Fruit fly (Drosophila melanogaster) whole organism, pupa: ENCODE measurements around the gene CG6908.

Source experiments
- CG10348 ChIP-seq: fragments of 200-800 bp; sonication (Bioruptor generic); IDR thresholded peaks from 2 replicates; pipeline ENCODE4 v1.3.6; 2022; ENCODE audit warnings: missing biosample characterization, missing genetic modification characterization
- CG12605 ChIP-seq: fragments of 200-800 bp; sonication (Bioruptor generic); IDR thresholded peaks from 2 replicates; pipeline ENCODE4 v1.3.6; 2022; ENCODE audit warnings: missing biosample characterization, missing genetic modification characterization
- CG13204 ChIP-seq: fragments of 200-800 bp; sonication (Bioruptor generic); optimal IDR thresholded peaks from 2 replicates; lab custom pipeline; 2018; ENCODE audit warnings: missing biosample characterization, mild to moderate bottlenecking, missing genetic modification characterization, moderate library complexity
- CG14655 ChIP-seq: fragments of 200-800 bp; sonication (Bioruptor generic); optimal IDR thresholded peaks from 3 replicates; lab custom pipeline; 2017; ENCODE audit warnings: mild to moderate bottlenecking, missing biosample characterization, missing genetic modification reagents, missing genetic modification characterization
- CG15710 ChIP-seq: fragments of 200-800 bp; sonication (Bioruptor generic); optimal IDR thresholded peaks from 2 replicates; lab custom pipeline; 2018; ENCODE audit warnings: missing biosample characterization, mild to moderate bottlenecking, missing genetic modification characterization, moderate library complexity
- CG17806 ChIP-seq: fragments of 200-800 bp; sonication (Bioruptor generic); optimal IDR thresholded peaks from 2 replicates; lab custom pipeline; 2018; ENCODE audit warnings: missing biosample characterization, mild to moderate bottlenecking, missing genetic modification characterization, moderate library complexity
- CG32121 ChIP-seq: fragments of 200-800 bp; sonication (Bioruptor generic); IDR thresholded peaks from 2 replicates; pipeline ENCODE4 v1.3.6; 2022; ENCODE audit warnings: missing biosample characterization, missing genetic modification characterization
- CG34367 ChIP-seq: fragments of 200-800 bp; sonication (Bioruptor generic); optimal IDR thresholded peaks from 2 replicates; lab custom pipeline; 2018; ENCODE audit warnings: missing biosample characterization, mild to moderate bottlenecking, missing genetic modification characterization
- CG4496 ChIP-seq: fragments of 200-800 bp; sonication (Bioruptor generic); IDR thresholded peaks from 3 replicates; pipeline ENCODE4 v1.3.6; 2022; ENCODE audit warnings: missing biosample characterization, missing genetic modification characterization
- CG8159 ChIP-seq: fragments of 200-800 bp; sonication (Bioruptor generic); optimal IDR thresholded peaks from 3 replicates; lab custom pipeline; 2018; ENCODE audit warnings: missing biosample characterization, mild to moderate bottlenecking, missing genetic modification characterization, moderate library complexity
- CG8301 ChIP-seq: fragments of 200-800 bp; sonication (Bioruptor generic); optimal IDR thresholded peaks from 2 replicates; lab custom pipeline; 2018; ENCODE audit warnings: missing biosample characterization, mild to moderate bottlenecking, missing genetic modification characterization
- CG9948 ChIP-seq: fragments of 200-800 bp; sonication (Bioruptor generic); optimal IDR thresholded peaks from 2 replicates; lab custom pipeline; 2018; ENCODE audit warnings: missing biosample characterization, mild to moderate bottlenecking, missing genetic modification characterization, moderate library complexity
- D1 ChIP-seq: fragments of 200-800 bp; sonication (Bioruptor generic); optimal IDR thresholded peaks from 2 replicates; lab custom pipeline; 2018; ENCODE audit warnings: missing biosample characterization, mild to moderate bottlenecking, missing genetic modification characterization, moderate library complexity
- EcR ChIP-seq: fragments of 200-800 bp; sonication (Bioruptor generic); optimal IDR thresholded peaks from 3 replicates; lab custom pipeline; 2019; ENCODE audit warnings: missing biosample characterization, missing genetic modification characterization, mild to moderate bottlenecking, moderate library complexity, missing genetic modification reagents
- Ets98B ChIP-seq: fragments of 200-800 bp; sonication (Bioruptor generic); IDR thresholded peaks from 2 replicates; pipeline ENCODE4 v1.3.6; 2022; ENCODE audit warnings: missing biosample characterization, missing genetic modification characterization
- Pif1A ChIP-seq: fragments of 200-800 bp; sonication (Bioruptor generic); optimal IDR thresholded peaks from 3 replicates; lab custom pipeline; 2016; ENCODE audit warnings: missing biosample characterization, missing genetic modification characterization
- Pif1B ChIP-seq: fragments of 200-800 bp; sonication (Bioruptor generic); optimal IDR thresholded peaks from 3 replicates; lab custom pipeline; 2016; ENCODE audit warnings: missing biosample characterization, missing genetic modification characterization
- Snoo ChIP-seq: fragments of 200-800 bp; sonication (Bioruptor generic); optimal IDR thresholded peaks from 3 replicates; lab custom pipeline; 2017; ENCODE audit warnings: missing biosample characterization, mild to moderate bottlenecking, missing genetic modification characterization, inconsistent platforms
- fd96Ca ChIP-seq: fragments of 200-800 bp; sonication (Bioruptor generic); IDR thresholded peaks from 3 replicates; pipeline ENCODE4 v1.3.6; 2022; ENCODE audit warnings: missing biosample characterization, missing genetic modification characterization
- gl ChIP-seq: fragments of 200-800 bp; sonication (Bioruptor generic); optimal IDR thresholded peaks from 2 replicates; lab custom pipeline; 2018; ENCODE audit warnings: missing biosample characterization, mild to moderate bottlenecking, missing genetic modification characterization
- rn ChIP-seq: fragments of 200-800 bp; sonication (Bioruptor generic); IDR thresholded peaks from 2 replicates; pipeline ENCODE4 v1.3.6; 2022; ENCODE audit warnings: missing biosample characterization, missing genetic modification characterization

Gene CG6908

dm6 chr3R:11683675-11684074, 6.2 kb downstream of the CG6908 start:
- TF ChIP-seq fd96Ca (GFP tag; lab: Robert Waterston, UW): no peak
- TF ChIP-seq gl: no peak
- TF ChIP-seq CG4496: no peak
- no peak for TF ChIP-seq CG8159 (tag; lab: Kevin White, UChicago)
- TF ChIP-seq Pif1B (GFP tag; lab: Kevin White, UChicago): no peak
- no peak for TF ChIP-seq rn
- TF ChIP-seq, all 21 proteins: peak for 0

- TF ChIP-seq EcR (GFP tag; lab: Kevin White, UChicago) (peak; percentile 9), gl (no peak)
Measured at dm6 chr3R:11679513-11679912, 10.3 kb downstream of the CG6908 start, which contains the start of the genes Taf12 and Ho. Gene Taf12 (minus strand): TSS chr3R:11679690. Gene Ho (plus strand): TSS chr3R:11679743.

dm6 chr3R:11678016-11678415, 11.8 kb downstream of the CG6908 start, which contains the start of gene CG18476:
Gene CG18476 (minus strand): TSS chr3R:11678116.
- TF ChIP-seq fd96Ca (GFP tag; lab: Robert Waterston, UW) (no peak), CG17806 (tag; lab: Kevin White, UChicago) (peak; percentile 96), Snoo (tag; lab: Kevin White, UChicago) (peak; percentile 91), CG14655 (GFP tag; lab: Kevin White, UChicago) (peak; percentile 92), EcR (GFP tag; lab: Kevin White, UChicago) (no peak), CG4496 (peak; percentile 97), CG8159 (tag; lab: Kevin White, UChicago) (peak; percentile 95), gl (peak; percentile 83), Pif1A (GFP tag; lab: Kevin White, UChicago) (no peak), CG9948 (tag; lab: Kevin White, UChicago) (peak; percentile 92), Ets98B (GFP tag; lab: Robert Waterston, UW) (peak; percentile 95), CG12605 (peak; percentile 95), CG8301 (peak; percentile 92), D1 (tag; lab: Kevin White, UChicago) (no peak), Pif1B (GFP tag; lab: Kevin White, UChicago) (no peak), CG10348 (GFP tag; lab: Robert Waterston, UW) (peak; percentile 74; the same call in 1 of the 2 replicates), CG13204 (GFP tag; lab: Kevin White, UChicago) (no peak), CG15710 (tag; lab: Kevin White, UChicago) (peak; percentile 95), CG34367 (tag; lab: Kevin White, UChicago) (peak; percentile 91), rn (peak; percentile 84), CG32121 (peak; percentile 96)
- TF ChIP-seq, all 21 proteins: peak for 15

dm6 chr3R:11673955-11674663, 15.7 kb downstream of the CG6908 start, which contains the start of gene CG14715:
Gene CG14715 (plus strand): TSS chr3R:11674221.
- TF ChIP-seq CG17806 (tag; lab: Kevin White, UChicago) (peak; percentile 13), CG4496 (no peak), CG32121 (peak; percentile 31; the same call in 1 of the 2 replicates), CG9948 (tag; lab: Kevin White, UChicago) (peak; percentile 2), gl (no peak), rn (no peak), Pif1B (GFP tag; lab: Kevin White, UChicago) (no peak), CG13204 (GFP tag; lab: Kevin White, UChicago) (no peak), CG34367 (tag; lab: Kevin White, UChicago) (no peak), CG12605 (no peak), EcR (GFP tag; lab: Kevin White, UChicago) (no peak), CG15710 (tag; lab: Kevin White, UChicago) (peak; percentile 25), CG8159 (tag; lab: Kevin White, UChicago) (peak; percentile 25), CG8301 (no peak)
- TF ChIP-seq, all 21 proteins: peak for 5

- TF ChIP-seq CG17806 (tag; lab: Kevin White, UChicago): peak; percentile 29
- TF ChIP-seq CG8159 (tag; lab: Kevin White, UChicago): peak; percentile 50
- 0 out of 3 replicates have a peak, but pooled peaks have one; percentile 29 for TF ChIP-seq CG4496
- TF ChIP-seq Snoo (tag; lab: Kevin White, UChicago): no peak
- no peak for TF ChIP-seq Ets98B (GFP tag; lab: Robert Waterston, UW)
- TF ChIP-seq CG9948 (tag; lab: Kevin White, UChicago): peak; percentile 18
- TF ChIP-seq CG15710 (tag; lab: Kevin White, UChicago): peak; percentile 24
- peak; percentile 22 for TF ChIP-seq CG8301
Measured at dm6 chr3R:11671784-11672183, 18.1 kb downstream of the CG6908 start.

- no peak for TF ChIP-seq Ets98B (GFP tag; lab: Robert Waterston, UW)
- no peak for TF ChIP-seq CG34367 (tag; lab: Kevin White, UChicago)
- TF ChIP-seq CG13204 (GFP tag; lab: Kevin White, UChicago): no peak
- no peak for TF ChIP-seq rn
- TF ChIP-seq EcR (GFP tag; lab: Kevin White, UChicago): no peak
- no peak for TF ChIP-seq CG9948 (tag; lab: Kevin White, UChicago)
- no peak for TF ChIP-seq fd96Ca (GFP tag; lab: Robert Waterston, UW)
- TF ChIP-seq Pif1B (GFP tag; lab: Kevin White, UChicago): no peak
- TF ChIP-seq D1 (tag; lab: Kevin White, UChicago): no peak
- TF ChIP-seq CG12605: no peak
- no peak for TF ChIP-seq CG17806 (tag; lab: Kevin White, UChicago)
- no peak for TF ChIP-seq CG32121
Measured at dm6 chr3R:11670888-11671287, 19.0 kb downstream of the CG6908 start.
